Worm (Caenorhabditis elegans): ENCODE results near the gene R160.2.
"Not testable (repeated sequence)": the region's sequence is repeated elsewhere in the genome, so short reads cannot be mapped to it uniquely, and the experiment has no call there.

The R160.2 gene

ce11 chrX:4350198-4350597, 26.5 kb downstream of the R160.2 start, which contains the start of gene F14H12.2:
Gene F14H12.2 (plus strand): TSS chrX:4350498.
- TF ChIP-seq gei-17 (GFP tag; optimal IDR thresholded peaks at IDR 0.05) (no peak), egl-18 (GFP tag; IDR thresholded peaks at IDR 0.05) (no peak), pha-4 (tag; optimal IDR thresholded peaks at IDR 0.05) (no peak), B0261.1 (tag; optimal IDR thresholded peaks at IDR 0.05) (no peak)

- TF ChIP-seq F37B4.10 (GFP tag; IDR thresholded peaks at IDR 0.05), result no peak
- no peak for TF ChIP-seq ekl-4 (GFP tag; IDR thresholded peaks at IDR 0.05)
- TF ChIP-seq Y95B8A.8 (GFP tag; IDR thresholded peaks at IDR 0.05), result no peak
- no peak for TF ChIP-seq F49E8.2 (tag; optimal IDR thresholded peaks at IDR 0.05; ENCODE audit: insufficient read depth)
- TF ChIP-seq lsl-1 (GFP tag; optimal IDR thresholded peaks at IDR 0.05), result no peak
- no peak for TF ChIP-seq hmg-20 (GFP tag; IDR thresholded peaks at IDR 0.05)
- TF ChIP-seq Y79H2A.3 (GFP tag; conservative IDR thresholded peaks at IDR 0.05), result no peak
- no peak for TF ChIP-seq ztf-6 (GFP tag; IDR thresholded peaks at IDR 0.05)
- no peak for TF ChIP-seq madf-3 (GFP tag; IDR thresholded peaks at IDR 0.05)
- TF ChIP-seq ztf-28 (GFP tag; IDR thresholded peaks at IDR 0.05), result no peak
- TF ChIP-seq hlh-26 (GFP tag; conservative IDR thresholded peaks at IDR 0.05), result no peak
- TF ChIP-seq cebp-1 (GFP tag; IDR thresholded peaks at IDR 0.05), result no peak
- no peak for TF ChIP-seq cebp-1 (tag; optimal IDR thresholded peaks at IDR 0.05)
- no peak for TF ChIP-seq C06A6.2 (GFP tag; conservative IDR thresholded peaks at IDR 0.05)
- TF ChIP-seq snpc-1.1 (tag; optimal IDR thresholded peaks at IDR 0.05; ENCODE audit: insufficient read depth), result no peak
- TF ChIP-seq hrde-1 (tag; optimal IDR thresholded peaks at IDR 0.05; ENCODE audit: borderline replicate concordance), result no peak
These were observed 32.8 kb downstream of the R160.2 start, which contains the start of gene F14H12.3 for ce11 chrX:4343915-4344314. Gene F14H12.3 (plus strand): TSS chrX:4344215.

- TF ChIP-seq cebp-1 (GFP tag; IDR thresholded peaks at IDR 0.05) (no peak), cebp-1 (tag; optimal IDR thresholded peaks at IDR 0.05) (peak; percentile 83), fkh-3 (tag; optimal IDR thresholded peaks at IDR 0.05) (no peak)
These were observed 34.0 kb downstream of the R160.2 start for ce11 chrX:4342730-4343129.

ce11 chrX:4339332-4339731, 37.4 kb downstream of the R160.2 start, which contains the start of gene cst-1:
Gene cst-1 (plus strand): TSS chrX:4339632.
- TF ChIP-seq egl-18 (GFP tag; IDR thresholded peaks at IDR 0.05); mes-4 (tag; optimal IDR thresholded peaks at IDR 0.05); F49E8.2 (tag; optimal IDR thresholded peaks at IDR 0.05; ENCODE audit: insufficient read depth): not testable (repeated sequence)

ce11 chrX:4335950-4336349, 40.8 kb downstream of the R160.2 start, which contains the start of gene cst-2:
Gene cst-2 (minus strand): TSS chrX:4336050.
- not testable (repeated sequence) for TF ChIP-seq egl-18 (GFP tag; IDR thresholded peaks at IDR 0.05); F22D6.2 (tag; optimal IDR thresholded peaks at IDR 0.05); F23B12.7 (tag; optimal IDR thresholded peaks at IDR 0.05; ENCODE audit: insufficient read depth)

ce11 chrX:4332305-4332704, 44.4 kb downstream of the R160.2 start, which contains the start of gene C24A8.6:
Gene C24A8.6 (minus strand): TSS chrX:4332405.
- TF ChIP-seq attf-6 (GFP tag; IDR thresholded peaks at IDR 0.05); egl-44 (GFP tag; IDR thresholded peaks at IDR 0.05); attf-3 (GFP tag; conservative IDR thresholded peaks at IDR 0.05): not testable (repeated sequence)

- TF ChIP-seq hlh-26 (GFP tag; conservative IDR thresholded peaks at IDR 0.05) (no peak), mel-28 (tag; optimal IDR thresholded peaks at IDR 0.05; ENCODE audit: borderline replicate concordance) (no peak)
These were observed 47.9 kb downstream of the R160.2 start, which contains the start of gene C24A8.5 for ce11 chrX:4328816-4329215. Gene C24A8.5 (minus strand): TSS chrX:4328916.

Data from whole organism, young adult.